Worm (Caenorhabditis elegans): ENCODE measurements around the gene iglr-2.

DNA sequence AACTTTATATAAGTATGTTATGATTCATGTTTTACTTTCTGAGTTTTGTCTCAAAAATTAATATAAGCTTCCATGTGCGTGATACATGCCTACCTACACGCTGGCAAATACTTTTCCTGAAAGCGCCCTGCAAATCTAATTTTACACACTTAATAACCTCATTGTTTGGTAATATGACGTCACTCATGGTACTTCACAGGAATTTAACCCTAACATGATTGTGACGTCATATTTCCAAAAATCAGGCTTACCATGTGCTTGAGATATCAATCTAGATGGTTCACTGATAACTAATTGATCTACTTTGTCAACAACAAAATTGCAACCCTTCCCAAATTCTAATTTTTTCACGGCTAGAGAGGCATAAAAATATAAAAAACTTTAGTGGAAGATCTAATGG lies 27.7 kb downstream of the iglr-2 start:
- TF ChIP-seq unc-62 (GFP tag; optimal IDR thresholded peaks at IDR 0.05): no peak
- TF ChIP-seq pha-4 (tag; optimal IDR thresholded peaks at IDR 0.05): no peak
- TF ChIP-seq nhr-237 (tag; optimal IDR thresholded peaks at IDR 0.05): no peak
- TF ChIP-seq snpc-4 (tag; optimal IDR thresholded peaks at IDR 0.05): no peak
